Fruit fly (Drosophila melanogaster) whole organism, embryonic: Measurements from ENCODE around the gene Idh3a.

Experiments
- ATbp ChIP-seq: fragments of 200-800 bp; sonication (Bioruptor generic); optimal IDR thresholded peaks from 2 replicates; lab custom pipeline; 2017; ENCODE audit warnings: missing biosample characterization, mild to moderate bottlenecking, missing genetic modification characterization, missing genetic modification reagents
- Awh ChIP-seq: fragments of 200-800 bp; sonication (Bioruptor generic); IDR thresholded peaks from 2 replicates; pipeline ENCODE4, ENCODE4 v1.3.6; 2022; ENCODE audit warnings: missing biosample characterization, missing genetic modification characterization
- B-H2 ChIP-seq: fragments of 200-800 bp; sonication (Bioruptor generic); optimal IDR thresholded peaks from 2 replicates; lab custom pipeline; 2018; ENCODE audit warnings: missing biosample characterization, mild to moderate bottlenecking, missing genetic modification characterization
- CG10321 ChIP-seq: fragments of 200-800 bp; sonication (Bioruptor generic); IDR thresholded peaks from 2 replicates; pipeline ENCODE4 v1.3.6; 2022; ENCODE audit warnings: missing biosample characterization, missing genetic modification characterization
- CG11093 ChIP-seq: fragments of 200-800 bp; sonication (Bioruptor generic); IDR thresholded peaks from 3 replicates; pipeline ENCODE4 v1.3.6; 2022; ENCODE audit warnings: missing biosample characterization, missing genetic modification characterization
- CG12219 ChIP-seq: fragments of 200-800 bp; sonication (Bioruptor generic); optimal IDR thresholded peaks from 3 replicates; lab custom pipeline; 2018; ENCODE audit warnings: missing biosample characterization, mild to moderate bottlenecking, missing genetic modification characterization
- CG13287 ChIP-seq: fragments of 200-800 bp; sonication (Bioruptor generic); IDR thresholded peaks from 2 replicates; pipeline ENCODE4 v1.3.6; 2022; ENCODE audit warnings: missing biosample characterization, missing genetic modification characterization; ENCODE audit not compliant: partially characterized antibody
- CG14667 ChIP-seq: fragments of 200-800 bp; sonication (Bioruptor generic); IDR thresholded peaks from 2 replicates; pipeline ENCODE4 v1.3.6; 2022; ENCODE audit warnings: missing biosample characterization, missing genetic modification characterization
- CG18619 ChIP-seq: fragments of 200-800 bp; sonication (Bioruptor generic); optimal IDR thresholded peaks from 3 replicates; lab custom pipeline; 2017; ENCODE audit warnings: missing biosample characterization, mild to moderate bottlenecking, missing genetic modification characterization
- CG2202 ChIP-seq: fragments of 200-800 bp; sonication (Bioruptor generic); optimal IDR thresholded peaks from 2 replicates; lab custom pipeline; 2018; ENCODE audit warnings: missing biosample characterization, mild to moderate bottlenecking, missing genetic modification characterization
- CG30403 ChIP-seq: fragments of 200-800 bp; sonication (Bioruptor generic); optimal IDR thresholded peaks from 3 replicates; lab custom pipeline; 2016; ENCODE audit warnings: missing biosample characterization, missing genetic modification characterization
- CG3407 ChIP-seq: fragments of 200-800 bp; sonication (Bioruptor generic); optimal IDR thresholded peaks from 2 replicates; lab custom pipeline; 2018; ENCODE audit warnings: missing biosample characterization, mild to moderate bottlenecking, missing genetic modification characterization
- CG4424 ChIP-seq: fragments of 200-800 bp; sonication (Bioruptor generic); optimal IDR thresholded peaks from 3 replicates; lab custom pipeline; 2016; ENCODE audit warnings: missing biosample characterization, missing genetic modification characterization
- CG4617 ChIP-seq: fragments of 200-800 bp; sonication (Bioruptor generic); optimal IDR thresholded peaks from 3 replicates; lab custom pipeline; 2016; ENCODE audit warnings: missing biosample characterization, missing genetic modification characterization, borderline replicate concordance
- CG4707 ChIP-seq: fragments of 200-800 bp; sonication (Bioruptor generic); optimal IDR thresholded peaks from 2 replicates; lab custom pipeline; 2018; ENCODE audit warnings: missing biosample characterization, mild to moderate bottlenecking, missing genetic modification characterization, moderate library complexity
- CG5180 ChIP-seq: fragments of 200-800 bp; sonication (Bioruptor generic); optimal IDR thresholded peaks from 3 replicates; lab custom pipeline; 2017; ENCODE audit warnings: missing biosample characterization, missing genetic modification characterization, mild to moderate bottlenecking, moderate library complexity, missing genetic modification reagents
- CG6854 ChIP-seq: fragments of 200-800 bp; sonication (Bioruptor generic); optimal IDR thresholded peaks from 3 replicates; lab custom pipeline; 2017; ENCODE audit warnings: missing biosample characterization, mild to moderate bottlenecking, missing genetic modification characterization
- CG7357 ChIP-seq: fragments of 200-800 bp; sonication (Bioruptor generic); IDR thresholded peaks from 3 replicates; pipeline ENCODE4 v1.3.6; 2022; ENCODE audit warnings: missing biosample characterization, missing genetic modification characterization
- Dad ChIP-seq: fragments of 200-800 bp; sonication (Bioruptor generic); optimal IDR thresholded peaks from 3 replicates; lab custom pipeline; 2016; ENCODE audit warnings: missing biosample characterization, missing genetic modification characterization
- Dip2 ChIP-seq: fragments of 200-800 bp; sonication (Bioruptor generic); IDR thresholded peaks from 2 replicates; pipeline ENCODE4 v1.3.6; 2022; ENCODE audit warnings: missing biosample characterization, missing genetic modification characterization
- Hey ChIP-seq: fragments of 200-800 bp; sonication (Bioruptor generic); optimal IDR thresholded peaks from 3 replicates; lab custom pipeline; 2018; ENCODE audit warnings: missing biosample characterization, mild to moderate bottlenecking, missing genetic modification characterization
- HmgD ChIP-seq: fragments of 200-800 bp; sonication (Bioruptor generic); optimal IDR thresholded peaks from 3 replicates; lab custom pipeline; 2016; ENCODE audit warnings: missing biosample characterization, missing genetic modification characterization
- HmgZ ChIP-seq: fragments of 200-800 bp; sonication (Bioruptor generic); optimal IDR thresholded peaks from 2 replicates; lab custom pipeline; 2018; ENCODE audit warnings: missing biosample characterization, mild to moderate bottlenecking, missing genetic modification characterization
- Hr51 ChIP-seq, 2 experiments: fragments of 200-800 bp; sonication (Bioruptor generic); optimal IDR thresholded peaks; 2 replicates in 1 of 2; 3 replicates in 1 of 2; lab custom pipeline; 2016 to 2018; ENCODE audit warnings: missing biosample characterization in 2 of 2, missing genetic modification characterization in 2 of 2, mild to moderate bottlenecking in 1 of 2, moderate library complexity in 1 of 2
- Hr78 ChIP-seq, 2 experiments: fragments of 200-800 bp in 1 of 2; fragments of >200 bp in 1 of 2; sonication (Bioruptor generic) in 1 of 2; optimal IDR thresholded peaks; 2 replicates each; lab custom pipeline; 2017 to 2019; ENCODE audit warnings: missing biosample characterization in 2 of 2, missing genetic modification characterization in 2 of 2, mild to moderate bottlenecking in 1 of 2, moderate library complexity in 1 of 2
- Hsf ChIP-seq: fragments of 200-800 bp; sonication (Bioruptor generic); optimal IDR thresholded peaks from 3 replicates; lab custom pipeline; 2016; ENCODE audit warnings: missing biosample characterization, missing genetic modification characterization
- Med ChIP-seq: fragments of 200-800 bp; sonication (Bioruptor generic); peaks from one replicate; lab custom pipeline; 2016; ENCODE audit warnings: missing biosample characterization, missing genetic modification characterization, mild to moderate bottlenecking, inconsistent platforms, moderate library complexity
- Mrtf ChIP-seq: fragments of 200-800 bp; sonication (Bioruptor generic); IDR thresholded peaks from 3 replicates; pipeline ENCODE4 v1.3.6; 2022; ENCODE audit warnings: missing biosample characterization, missing genetic modification characterization
- Optix ChIP-seq: fragments of 200-800 bp; sonication (Bioruptor generic); IDR thresholded peaks from 3 replicates; pipeline ENCODE4 v1.3.6; 2022; ENCODE audit warnings: missing biosample characterization, missing genetic modification characterization
- Pdp1 ChIP-seq, 2 experiments: fragments of 200-800 bp; sonication (Bioruptor generic); optimal IDR thresholded peaks; 3 replicates each; lab custom pipeline; 2016; ENCODE audit warnings: missing biosample characterization in 2 of 2, missing genetic modification characterization in 2 of 2, mild to moderate bottlenecking in 1 of 2, moderate library complexity in 1 of 2
- Rfx ChIP-seq: fragments of 200-800 bp; sonication (Bioruptor generic); IDR thresholded peaks from 2 replicates; pipeline ENCODE4 v1.3.6; 2022; ENCODE audit warnings: missing biosample characterization, missing genetic modification characterization
- Xrp1 ChIP-seq: fragments of 200-800 bp; sonication (Bioruptor generic); IDR thresholded peaks from 2 replicates; pipeline ENCODE4 v1.3.6; 2022; ENCODE audit warnings: missing biosample characterization, missing genetic modification characterization
- ab ChIP-seq: fragments of 200-800 bp; sonication (Bioruptor generic); optimal IDR thresholded peaks from 2 replicates; lab custom pipeline; 2016; ENCODE audit warnings: missing biosample characterization, missing genetic modification characterization
- amos ChIP-seq: fragments of 200-800 bp; sonication (Bioruptor generic); IDR thresholded peaks from 2 replicates; pipeline ENCODE4 v1.3.6; 2022; ENCODE audit warnings: missing biosample characterization, missing genetic modification characterization; ENCODE audit not compliant: partially characterized antibody
- bbx ChIP-seq: fragments of 200-800 bp; sonication (Bioruptor generic); IDR thresholded peaks from 2 replicates; pipeline ENCODE4 v1.3.6; 2022; ENCODE audit warnings: missing biosample characterization, missing genetic modification characterization; ENCODE audit not compliant: partially characterized antibody
- bowl ChIP-seq: fragments of 200-800 bp; sonication (Bioruptor generic); IDR thresholded peaks from 2 replicates; pipeline ENCODE4 v1.3.6; 2022; ENCODE audit warnings: missing biosample characterization, missing genetic modification characterization
- cas ChIP-seq: fragments of 200-800 bp; sonication (Bioruptor generic); IDR thresholded peaks from 2 replicates; pipeline ENCODE4 v1.3.6; 2022; ENCODE audit warnings: missing biosample characterization, missing genetic modification characterization
- ci ChIP-seq: fragments of 200-800 bp; sonication (Bioruptor generic); IDR thresholded peaks from 3 replicates; pipeline ENCODE4 v1.3.6; 2022; ENCODE audit warnings: missing biosample characterization, missing genetic modification characterization
- fru ChIP-seq: fragments of >200 bp; optimal IDR thresholded peaks from 2 replicates; lab custom pipeline; 2017
- insv ChIP-seq, 2 experiments: fragments of 200-800 bp; sonication (Bioruptor generic); optimal IDR thresholded peaks; 3 replicates each; lab custom pipeline; 2016 to 2018; ENCODE audit warnings: missing biosample characterization in 2 of 2, missing genetic modification characterization in 2 of 2
- nau ChIP-seq: fragments of 200-800 bp; sonication (Bioruptor generic); optimal IDR thresholded peaks from 3 replicates; lab custom pipeline; 2017; ENCODE audit warnings: missing biosample characterization, mild to moderate bottlenecking, missing genetic modification characterization, missing genetic modification reagents
- nmo ChIP-seq: fragments of 200-800 bp; sonication (Bioruptor generic); optimal IDR thresholded peaks from 2 replicates; lab custom pipeline; 2018; ENCODE audit warnings: missing biosample characterization, mild to moderate bottlenecking, missing genetic modification characterization, moderate library complexity
- ro ChIP-seq: fragments of 200-800 bp; sonication (Bioruptor generic); IDR thresholded peaks from 2 replicates; pipeline ENCODE4 v1.3.6; 2022; ENCODE audit warnings: missing biosample characterization, missing genetic modification characterization
- schlank ChIP-seq: fragments of 200-800 bp; sonication (Bioruptor generic); optimal IDR thresholded peaks from 2 replicates; lab custom pipeline; 2018; ENCODE audit warnings: missing biosample characterization, mild to moderate bottlenecking, missing genetic modification characterization
- sisA ChIP-seq: fragments of 200-800 bp; sonication (Bioruptor generic); IDR thresholded peaks from 2 replicates; pipeline ENCODE4 v1.3.6; 2022; ENCODE audit warnings: missing biosample characterization, missing genetic modification characterization
- sna ChIP-seq: fragments of 200-800 bp; sonication (Bioruptor generic); IDR thresholded peaks from 2 replicates; pipeline ENCODE4 v1.3.6; 2022; ENCODE audit warnings: missing biosample characterization, missing genetic modification characterization; ENCODE audit not compliant: partially characterized antibody
- sqz ChIP-seq: fragments of 200-800 bp; sonication (Bioruptor generic); optimal IDR thresholded peaks from 3 replicates; lab custom pipeline; 2018; ENCODE audit warnings: missing biosample characterization, mild to moderate bottlenecking, missing genetic modification characterization
- trem ChIP-seq: fragments of 200-800 bp; optimal IDR thresholded peaks from 3 replicates; lab custom pipeline; 2019; ENCODE audit warnings: missing biosample characterization, mild to moderate bottlenecking, missing genetic modification characterization, moderate library complexity
- tx ChIP-seq: fragments of 200-800 bp; sonication (Bioruptor generic); optimal IDR thresholded peaks from 2 replicates; lab custom pipeline; 2016; ENCODE audit warnings: missing biosample characterization, missing genetic modification characterization
- unc-4 ChIP-seq: fragments of 200-800 bp; sonication (Bioruptor generic); IDR thresholded peaks from 2 replicates; pipeline ENCODE4 v1.3.6; 2022; ENCODE audit warnings: missing biosample characterization, missing genetic modification characterization; ENCODE audit not compliant: partially characterized antibody
- zfh2 ChIP-seq: fragments of 200-800 bp; sonication (Bioruptor generic); optimal IDR thresholded peaks from 2 replicates; lab custom pipeline; 2016; ENCODE audit warnings: missing biosample characterization, missing genetic modification characterization

The Idh3a gene

DNA sequence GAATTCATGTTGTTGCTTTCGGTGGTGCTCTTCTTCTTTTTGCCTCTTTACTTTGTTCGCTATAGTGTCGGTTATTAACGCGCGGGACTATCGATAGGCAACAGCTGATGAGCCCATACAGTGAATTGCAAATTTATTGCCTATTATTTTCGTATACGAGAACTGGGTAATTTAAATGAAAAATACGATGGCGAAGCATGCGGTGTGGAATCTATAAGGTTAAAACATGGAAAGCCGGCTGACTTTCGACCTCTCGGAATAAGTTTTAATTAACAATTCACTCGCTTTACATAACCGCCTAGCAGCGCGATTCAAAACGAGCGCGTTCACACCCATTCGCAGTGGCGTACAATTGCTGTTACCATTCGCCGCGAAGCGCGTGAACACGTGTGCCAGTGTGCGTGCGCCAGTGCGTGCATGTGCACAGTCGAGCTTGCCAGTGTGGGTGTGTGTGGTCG, 41.7 kb downstream of the Idh3a start, which contains the start of the genes Naa15-16 and mRpS14 (continued):
- TF ChIP-seq unc-4 (GFP tag; lab: Robert Waterston, UW) (peak; percentile 47; the same call in 1 of the 2 replicates), Xrp1 (no peak), Mrtf (no peak), CG11093 (GFP tag; lab: Robert Waterston, UW) (no peak), Dip2 (GFP tag; lab: Robert Waterston, UW) (no peak), HmgD (GFP tag; lab: Kevin White, UChicago) (peak; percentile 14), amos (GFP tag; lab: Robert Waterston, UW) (peak; percentile 42; the same call in 1 of the 2 replicates), Awh (no peak), CG2202 (tag; lab: Kevin White, UChicago) (no peak), Hsf (GFP tag; lab: Kevin White, UChicago) (no peak), CG12219 (GFP tag; lab: Kevin White, UChicago) (no peak), Med (GFP tag; lab: Kevin White, UChicago) (peak; percentile 41), CG7357 (peak; percentile 79), B-H2 (GFP tag; lab: Kevin White, UChicago) (no peak), zfh2 (no peak), CG6854 (GFP tag; lab: Kevin White, UChicago) (no peak), CG14667 (GFP tag; lab: Robert Waterston, UW) (no peak), Hr51 (GFP tag; optimal IDR thresholded peaks at IDR 0.05; lab: Kevin White, UChicago) (no peak), nmo (GFP tag; lab: Kevin White, UChicago) (peak; percentile 2), CG3407 (GFP tag; lab: Kevin White, UChicago) (no peak), Hey (tag; lab: Kevin White, UChicago) (no peak), sna (GFP tag; lab: Robert Waterston, UW) (0 out of 2 replicates have a peak, but pooled peaks have one; percentile 31), CG13287 (GFP tag; lab: Robert Waterston, UW) (peak; percentile 51; the same call in 1 of the 2 replicates), CG4707 (no peak), CG4617 (no peak), cas (no peak), Rfx (no peak), HmgZ (tag; lab: Kevin White, UChicago) (peak; percentile 32), Pdp1 (GFP tag; optimal IDR thresholded peaks at IDR 0.05; lab: Kevin White, UChicago) (peak in 1 of 2 experiments; percentile 99), Optix (no peak), bowl (GFP tag; lab: Robert Waterston, UW) (no peak), CG4424 (GFP tag; lab: Kevin White, UChicago) (no peak), nau (GFP tag; lab: Kevin White, UChicago) (no peak), trem (peak; percentile 47), bbx (GFP tag; lab: Robert Waterston, UW) (peak; percentile 64; the same call in 1 of the 2 replicates), ro (GFP tag; lab: Robert Waterston, UW) (no peak), CG5180 (GFP tag; lab: Kevin White, UChicago) (no peak), ab (GFP tag; lab: Kevin White, UChicago) (no peak), ATbp (no peak), sqz (GFP tag; lab: Kevin White, UChicago) (no peak), fru (no peak), Hr78 (GFP tag; optimal IDR thresholded peaks at IDR 0.05; lab: Kevin White, UChicago) (no peak), CG18619 (GFP tag; lab: Kevin White, UChicago) (no peak), ci (GFP tag; lab: Robert Waterston, UW) (no peak), CG30403 (GFP tag; lab: Kevin White, UChicago) (no peak), insv (GFP tag; optimal IDR thresholded peaks at IDR 0.05; lab: Kevin White, UChicago) (no peak), CG10321 (no peak), sisA (no peak), Dad (GFP tag; lab: Kevin White, UChicago) (no peak), tx (GFP tag; lab: Kevin White, UChicago) (no peak), schlank (tag; lab: Kevin White, UChicago) (no peak)
